Fruit fly (Drosophila melanogaster): Measurements from ENCODE around the gene Atu.
A peak's percentile ranks its signal among the peaks of the same experiment; 100 is the strongest.

The Atu gene

dm6 chr3R:5568590-5568989, 44.6 kb upstream of the Atu start, which contains the start of the genes CG2931 and Rheb (continued):
- peak; percentile 48 for TF ChIP-seq Ets96B (tag; optimal IDR thresholded peaks at IDR 0.05)
- peak; percentile 44 for TF ChIP-seq CG32006 (GFP tag; optimal IDR thresholded peaks at IDR 0.05)
- TF ChIP-seq CG9139 (GFP tag; optimal IDR thresholded peaks at IDR 0.05), result no peak
- peak; percentile 51 for TF ChIP-seq topi (GFP tag; optimal IDR thresholded peaks at IDR 0.05)
- TF ChIP-seq ss (GFP tag; optimal IDR thresholded peaks at IDR 0.05), result peak in 1 of 2 experiments; percentile 18
- peak; percentile 63 for TF ChIP-seq Hr39 (GFP tag; optimal IDR thresholded peaks at IDR 0.05)
- TF ChIP-seq OdsH (GFP tag; optimal IDR thresholded peaks at IDR 0.05), result no peak

- TF ChIP-seq spab (GFP tag; optimal IDR thresholded peaks at IDR 0.05) (no peak), CG15336 (GFP tag; IDR thresholded peaks at IDR 0.05) (peak; percentile 31; the same call in 1 of the 2 replicates), Hr4 (GFP tag; optimal IDR thresholded peaks at IDR 0.05) (no peak), CG6276 (GFP tag; optimal IDR thresholded peaks at IDR 0.05) (peak; percentile 62), CG9139 (GFP tag; optimal IDR thresholded peaks at IDR 0.05) (peak; percentile 33), Gug (GFP tag; IDR thresholded peaks at IDR 0.05) (no peak), ss (GFP tag; optimal IDR thresholded peaks at IDR 0.05) (peak; percentile 13 to 50), salr (GFP tag; optimal IDR thresholded peaks at IDR 0.05) (no peak), Eip78C (GFP tag) (peak; percentile 52), Hr39 (GFP tag; optimal IDR thresholded peaks at IDR 0.05) (no peak), CG16779 (tag; optimal IDR thresholded peaks at IDR 0.05) (peak; percentile 0), vri (GFP tag; optimal IDR thresholded peaks at IDR 0.05) (no peak), Sox15 (GFP tag; optimal IDR thresholded peaks at IDR 0.05) (no peak), CG4318 (GFP tag; optimal IDR thresholded peaks at IDR 0.05) (no peak), Sox102F (GFP tag; optimal IDR thresholded peaks at IDR 0.05) (no peak), fd59A (GFP tag; optimal IDR thresholded peaks at IDR 0.05) (no peak), CG8632 (GFP tag; optimal IDR thresholded peaks at IDR 0.05) (no peak), fkh (GFP tag; optimal IDR thresholded peaks at IDR 0.05) (no peak), Lpt (GFP tag; optimal IDR thresholded peaks at IDR 0.05) (no peak), CG6163 (GFP tag; IDR thresholded peaks at IDR 0.05) (no peak), Ets96B (tag; optimal IDR thresholded peaks at IDR 0.05) (no peak), CG1621 (tag; optimal IDR thresholded peaks at IDR 0.05) (peak; percentile 4), CG6854 (GFP tag; optimal IDR thresholded peaks at IDR 0.05) (peak; percentile 45), cyc (GFP tag; optimal IDR thresholded peaks at IDR 0.05) (no peak), Eip75B (GFP tag; optimal IDR thresholded peaks at IDR 0.05) (no peak), OdsH (GFP tag; optimal IDR thresholded peaks at IDR 0.05) (no peak), fd85E (GFP tag; optimal IDR thresholded peaks at IDR 0.05) (no peak), CG10669 (GFP tag; optimal IDR thresholded peaks at IDR 0.05) (no peak), CG6808 (GFP tag; optimal IDR thresholded peaks at IDR 0.05) (peak; percentile 48), CG11902 (GFP tag; optimal IDR thresholded peaks at IDR 0.05) (no peak), Met (GFP tag; optimal IDR thresholded peaks at IDR 0.05) (no peak), dsx (GFP tag; optimal IDR thresholded peaks at IDR 0.05; ENCODE audit: poor library complexity, severe bottlenecking) (peak; percentile 17), CG3919 (GFP tag; optimal IDR thresholded peaks at IDR 0.05) (no peak), CG6792 (GFP tag; optimal IDR thresholded peaks at IDR 0.05) (no peak), achi (GFP tag; optimal IDR thresholded peaks at IDR 0.05) (no peak), CG8119 (GFP tag; IDR thresholded peaks at IDR 0.05) (0 out of 3 replicates have a peak, but pooled peaks have one; percentile 44), lz (GFP tag; optimal IDR thresholded peaks at IDR 0.05) (no peak), topi (GFP tag; optimal IDR thresholded peaks at IDR 0.05) (no peak), CG8319 (GFP tag; optimal IDR thresholded peaks at IDR 0.05) (no peak), Blimp-1 (GFP tag; optimal IDR thresholded peaks at IDR 0.05) (no peak), CG34406 (GFP tag; optimal IDR thresholded peaks at IDR 0.05) (no peak), net (GFP tag; optimal IDR thresholded peaks at IDR 0.05) (no peak), Eip93F (GFP tag; optimal IDR thresholded peaks at IDR 0.05) (no peak), esn (GFP tag; optimal IDR thresholded peaks at IDR 0.05) (no peak), CG31627 (GFP tag; optimal IDR thresholded peaks at IDR 0.05) (no peak), Hr38 (GFP tag; optimal IDR thresholded peaks at IDR 0.05) (no peak)
Observed at dm6 chr3R:5570635-5571436, 42.3 kb upstream of the Atu start, which contains the start of gene CRMP. CRMP (plus strand) TSS chr3R:5571108.
